Fruit fly (Drosophila melanogaster): ENCODE measurements around the gene CG5676.

Gene CG5676

dm6 chr2L:10238726-10239652 lies 16.7 kb downstream of the CG5676 start, which contains the start of gene me31B (continued):
- TF ChIP-seq CG18619 (GFP tag; optimal IDR thresholded peaks at IDR 0.05), result no peak
- peak; percentile 17 for TF ChIP-seq CG1233 (GFP tag; optimal IDR thresholded peaks at IDR 0.05)
- no peak for TF ChIP-seq mld (GFP tag; IDR thresholded peaks at IDR 0.05; ENCODE audit: partially characterized antibody)
- TF ChIP-seq CG11247 (GFP tag; IDR thresholded peaks at IDR 0.05), result no peak
- no peak for TF ChIP-seq caup (GFP tag; optimal IDR thresholded peaks at IDR 0.05; ENCODE audit: severe bottlenecking)
- TF ChIP-seq Atf6 (GFP tag; IDR thresholded peaks at IDR 0.05), result no peak
- TF ChIP-seq CG6791 (GFP tag; IDR thresholded peaks at IDR 0.05; ENCODE audit: partially characterized antibody), result no peak
- TF ChIP-seq ewg (GFP tag; optimal IDR thresholded peaks at IDR 0.05), result no peak
- TF ChIP-seq tna (GFP tag; IDR thresholded peaks at IDR 0.05; ENCODE audit: partially characterized antibody), result no peak
- TF ChIP-seq Tbp (GFP tag; optimal IDR thresholded peaks at IDR 0.05), result no peak
- no peak for TF ChIP-seq CG34376 (GFP tag; optimal IDR thresholded peaks at IDR 0.05)
- no peak for TF ChIP-seq Rfx (GFP tag; IDR thresholded peaks at IDR 0.05)
- TF ChIP-seq CG1024 (GFP tag; IDR thresholded peaks at IDR 0.05), result peak; percentile 93
- peak; percentile 27 for TF ChIP-seq BEAF-32 (GFP tag; optimal IDR thresholded peaks at IDR 0.05)
- peak; percentile 25 for TF ChIP-seq Sox100B (GFP tag; optimal IDR thresholded peaks at IDR 0.05)
- TF ChIP-seq Ets65A (GFP tag), result no peak
- TF ChIP-seq TFAM (GFP tag; optimal IDR thresholded peaks at IDR 0.05), result no peak
- TF ChIP-seq CG7839 (tag; optimal IDR thresholded peaks at IDR 0.05), result no peak
- no peak for TF ChIP-seq GATAe (GFP tag; conservative IDR thresholded peaks at IDR 0.05)
- no peak for TF ChIP-seq CG12236 (GFP tag; optimal IDR thresholded peaks at IDR 0.05)
- TF ChIP-seq inv (GFP tag; IDR thresholded peaks at IDR 0.05; ENCODE audit: partially characterized antibody), result no peak
- no peak for TF ChIP-seq pnt (GFP tag; optimal IDR thresholded peaks at IDR 0.05)
- no peak for TF ChIP-seq Blimp-1 (GFP tag; optimal IDR thresholded peaks at IDR 0.05)
- TF ChIP-seq CG7928 (GFP tag; optimal IDR thresholded peaks at IDR 0.05), result no peak
- TF ChIP-seq CG43689 (GFP tag; IDR thresholded peaks at IDR 0.05), result no peak
- no peak for TF ChIP-seq dimm (GFP tag; IDR thresholded peaks at IDR 0.05)
- no peak for TF ChIP-seq CG31441 (GFP tag; IDR thresholded peaks at IDR 0.05)
- no peak for TF ChIP-seq Oli (tag; optimal IDR thresholded peaks at IDR 0.05)
- no peak for TF ChIP-seq sna (GFP tag; IDR thresholded peaks at IDR 0.05; ENCODE audit: partially characterized antibody)
- TF ChIP-seq CG4404 (GFP tag; IDR thresholded peaks at IDR 0.05), result no peak
- TF ChIP-seq Meics (GFP tag; optimal IDR thresholded peaks at IDR 0.05), result no peak
- no peak for TF ChIP-seq dpn (GFP tag; optimal IDR thresholded peaks at IDR 0.05)
- TF ChIP-seq so (GFP tag; IDR thresholded peaks at IDR 0.05), result no peak
- TF ChIP-seq tio (GFP tag; optimal IDR thresholded peaks at IDR 0.05), result no peak
- TF ChIP-seq CG9876 (GFP tag; optimal IDR thresholded peaks at IDR 0.05), result no peak
- no peak for TF ChIP-seq ato (GFP tag; IDR thresholded peaks at IDR 0.05; ENCODE audit: partially characterized antibody)
- TF ChIP-seq ro (GFP tag; IDR thresholded peaks at IDR 0.05), result no peak
- no peak for TF ChIP-seq sisA (GFP tag; IDR thresholded peaks at IDR 0.05)
- TF ChIP-seq ase (GFP tag; IDR thresholded peaks at IDR 0.05), result no peak
- no peak for TF ChIP-seq Drgx (GFP tag; IDR thresholded peaks at IDR 0.05)
- TF ChIP-seq sim (GFP tag; IDR thresholded peaks at IDR 0.05), result no peak
- TF ChIP-seq CG4328 (GFP tag; optimal IDR thresholded peaks at IDR 0.05), result no peak
- TF ChIP-seq CG15073 (GFP tag; optimal IDR thresholded peaks at IDR 0.05), result no peak
- TF ChIP-seq dmrt99B (tag; optimal IDR thresholded peaks at IDR 0.05), result no peak
- TF ChIP-seq onecut (GFP tag; IDR thresholded peaks at IDR 0.05), result no peak
- TF ChIP-seq CG17802 (tag; optimal IDR thresholded peaks at IDR 0.05), result peak; percentile 96
- TF ChIP-seq CG1603 (tag; optimal IDR thresholded peaks at IDR 0.05), result peak; percentile 99
- TF ChIP-seq CG10565 (GFP tag; optimal IDR thresholded peaks at IDR 0.05), result no peak
- TF ChIP-seq odd (GFP tag; optimal IDR thresholded peaks at IDR 0.05), result no peak

Measured in whole organism, embryonic.